Worm (Caenorhabditis elegans) whole organism, L4/young adult: ENCODE measurements around the gene F26F2.7.

Experiments
- dao-5 ChIP-seq: sonication (generic microtip); optimal IDR thresholded peaks from 2 replicates; lab custom pipeline; 2016; ENCODE audit warnings: missing genotype, missing genetic modification characterization, moderate library complexity, missing compliant biosample characterization
- him-1 ChIP-seq: sonication (generic microtip); optimal IDR thresholded peaks from 2 replicates; lab custom pipeline; 2016; ENCODE audit warnings: missing genotype, missing genetic modification reagents, missing genetic modification characterization, missing compliant biosample characterization

DNA sequence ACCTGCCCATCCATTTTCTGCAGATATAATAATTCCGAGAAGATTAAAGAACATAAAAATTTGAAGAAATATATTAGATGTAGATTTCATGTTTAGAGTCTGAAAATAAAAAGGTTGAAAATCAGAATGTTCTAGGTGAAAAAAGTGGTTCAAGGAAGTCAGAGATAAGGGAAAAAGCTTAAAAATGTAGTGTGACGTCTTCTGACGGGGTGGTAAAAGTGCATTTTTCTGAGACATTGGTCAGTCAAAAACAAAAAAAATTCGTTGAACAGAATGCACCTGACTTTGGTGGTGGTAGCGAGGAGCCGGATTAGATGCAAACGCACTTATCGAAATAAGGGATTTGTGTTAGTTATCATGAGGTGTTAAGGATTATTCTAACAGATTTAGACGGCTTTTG lies 25.8 kb downstream of the F26F2.7 start, which contains the start of gene F46B3.23:
- no peak for TF ChIP-seq dao-5 (tag; lab: Kevin White, UChicago)
- TF ChIP-seq him-1 (tag; lab: Kevin White, UChicago): no peak
